Fruit fly (Drosophila melanogaster): ENCODE data around the gene dysf.
A peak's percentile ranks its signal among the peaks of the same experiment; 100 is the strongest.

dysf gene

DNA sequence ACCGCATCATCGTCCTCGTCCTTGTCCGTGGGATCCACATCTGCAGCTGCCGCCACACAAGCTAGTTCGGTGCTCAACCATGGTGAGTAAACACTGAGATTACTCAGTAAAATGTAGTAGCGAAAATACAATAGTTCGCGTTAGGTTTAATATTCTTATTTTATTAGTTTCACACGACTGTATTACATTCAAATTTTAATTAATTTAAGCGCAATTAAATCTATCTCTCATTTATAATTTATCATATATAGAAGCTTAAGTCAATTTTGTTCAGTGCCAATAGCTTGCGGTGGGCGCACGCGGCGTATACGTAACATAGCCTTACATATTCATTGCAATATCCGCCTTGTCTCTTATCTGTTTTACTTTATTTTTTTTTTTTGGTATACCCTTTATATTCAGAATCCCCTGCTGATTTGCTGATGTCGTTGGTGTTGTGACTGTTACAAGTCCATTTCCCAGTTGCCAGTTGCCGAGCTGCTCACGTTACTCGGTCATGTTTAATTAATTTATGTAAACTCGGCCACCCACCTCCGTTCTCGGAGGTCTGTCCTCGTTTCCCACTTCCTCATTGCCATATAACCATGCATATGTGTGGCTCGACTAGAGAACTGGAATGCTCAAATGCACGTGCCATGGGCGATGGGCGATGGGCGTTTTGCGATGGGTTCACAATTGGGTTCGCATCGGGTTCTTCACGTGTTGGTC lies 26.2 kb upstream of the dysf start:
- TF ChIP-seq h (GFP tag; optimal IDR thresholded peaks at IDR 0.05) (no peak), Myc (optimal IDR thresholded peaks at IDR 0.05) (no peak), CG9705 (GFP tag; optimal IDR thresholded peaks at IDR 0.05) (no peak), Jra (GFP tag; optimal IDR thresholded peaks at IDR 0.05) (no peak), Dif (GFP tag; optimal IDR thresholded peaks at IDR 0.05; ENCODE audit: partially characterized antibody) (no peak), jim (GFP tag; optimal IDR thresholded peaks at IDR 0.05) (no peak), woc (GFP tag; optimal IDR thresholded peaks at IDR 0.05) (no peak), Mio (GFP tag; optimal IDR thresholded peaks at IDR 0.05) (no peak), Hr83 (GFP tag; optimal IDR thresholded peaks at IDR 0.05; ENCODE audit: poor library complexity, severe bottlenecking) (no peak), psq (GFP tag; optimal IDR thresholded peaks at IDR 0.05) (no peak)

- TF ChIP-seq Dfd (GFP tag; optimal IDR thresholded peaks at IDR 0.05) (no peak), psq (GFP tag; optimal IDR thresholded peaks at IDR 0.05) (no peak), h (GFP tag; optimal IDR thresholded peaks at IDR 0.05) (no peak), Myc (optimal IDR thresholded peaks at IDR 0.05) (no peak), HLH106 (tag; optimal IDR thresholded peaks at IDR 0.05) (no peak)
Measured at dm6 chr3R:26122896-26123295, 24.4 kb upstream of the dysf start.

- TF ChIP-seq Hr83 (GFP tag; optimal IDR thresholded peaks at IDR 0.05; ENCODE audit: poor library complexity, severe bottlenecking), result no peak
- TF ChIP-seq tai (GFP tag; optimal IDR thresholded peaks at IDR 0.05), result no peak
- no peak for TF ChIP-seq brk (GFP tag; optimal IDR thresholded peaks at IDR 0.05)
- TF ChIP-seq OdsH (GFP tag; optimal IDR thresholded peaks at IDR 0.05), result peak; percentile 8
- peak; percentile 20 for TF ChIP-seq sv (GFP tag; optimal IDR thresholded peaks at IDR 0.05)
- no peak for TF ChIP-seq Dfd (GFP tag; optimal IDR thresholded peaks at IDR 0.05)
- peak in 1 of 2 experiments; percentile 44 for TF ChIP-seq foxo (GFP tag; optimal IDR thresholded peaks at IDR 0.05)
- peak; percentile 57 for TF ChIP-seq rgr (GFP tag; optimal IDR thresholded peaks at IDR 0.05)
- no peak for TF ChIP-seq dmrt93B (GFP tag; optimal IDR thresholded peaks at IDR 0.05)
- TF ChIP-seq Dif (GFP tag; optimal IDR thresholded peaks at IDR 0.05; ENCODE audit: partially characterized antibody), result no peak
- TF ChIP-seq Myc (optimal IDR thresholded peaks at IDR 0.05), result no peak
- peak; percentile 18 for TF ChIP-seq Hnf4 (GFP tag; optimal IDR thresholded peaks at IDR 0.05)
- peak; percentile 56 for TF ChIP-seq ey (GFP tag; optimal IDR thresholded peaks at IDR 0.05)
- peak; percentile 47 for TF ChIP-seq br (GFP tag; optimal IDR thresholded peaks at IDR 0.05)
- peak; percentile 5 for TF ChIP-seq psq (GFP tag; optimal IDR thresholded peaks at IDR 0.05)
Measured at dm6 chr3R:26121785-26122184, 23.3 kb upstream of the dysf start.

- no peak for TF ChIP-seq Sp1 (GFP tag; optimal IDR thresholded peaks at IDR 0.05)
- peak in 1 of 2 experiments; percentile 7 for TF ChIP-seq foxo (GFP tag; optimal IDR thresholded peaks at IDR 0.05)
Measured at dm6 chr3R:26121108-26121507, 22.6 kb upstream of the dysf start.

DNA sequence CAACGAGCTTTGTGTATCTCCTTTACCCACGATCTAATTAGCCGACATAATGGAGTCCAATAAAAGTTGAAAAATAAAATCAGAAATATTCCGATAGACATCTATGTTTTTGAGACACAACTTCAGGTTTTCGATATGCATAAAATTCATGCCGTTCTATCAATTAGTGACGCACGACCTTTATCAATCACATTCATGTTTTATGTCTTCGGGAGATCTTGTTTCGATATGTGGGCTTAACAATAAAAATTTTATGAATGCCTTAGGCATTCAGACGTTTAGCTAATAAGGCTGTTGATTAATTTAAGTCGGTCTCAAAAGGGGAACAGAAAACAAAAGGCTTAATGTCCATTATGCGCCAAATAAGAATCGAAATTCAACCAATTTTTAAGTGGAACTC lies 21.5 kb upstream of the dysf start:
- TF ChIP-seq OdsH (GFP tag; optimal IDR thresholded peaks at IDR 0.05) (no peak), pan (optimal IDR thresholded peaks at IDR 0.05) (no peak), br (GFP tag; optimal IDR thresholded peaks at IDR 0.05) (no peak), tai (GFP tag; optimal IDR thresholded peaks at IDR 0.05) (no peak), Dfd (GFP tag; optimal IDR thresholded peaks at IDR 0.05) (no peak)

DNA sequence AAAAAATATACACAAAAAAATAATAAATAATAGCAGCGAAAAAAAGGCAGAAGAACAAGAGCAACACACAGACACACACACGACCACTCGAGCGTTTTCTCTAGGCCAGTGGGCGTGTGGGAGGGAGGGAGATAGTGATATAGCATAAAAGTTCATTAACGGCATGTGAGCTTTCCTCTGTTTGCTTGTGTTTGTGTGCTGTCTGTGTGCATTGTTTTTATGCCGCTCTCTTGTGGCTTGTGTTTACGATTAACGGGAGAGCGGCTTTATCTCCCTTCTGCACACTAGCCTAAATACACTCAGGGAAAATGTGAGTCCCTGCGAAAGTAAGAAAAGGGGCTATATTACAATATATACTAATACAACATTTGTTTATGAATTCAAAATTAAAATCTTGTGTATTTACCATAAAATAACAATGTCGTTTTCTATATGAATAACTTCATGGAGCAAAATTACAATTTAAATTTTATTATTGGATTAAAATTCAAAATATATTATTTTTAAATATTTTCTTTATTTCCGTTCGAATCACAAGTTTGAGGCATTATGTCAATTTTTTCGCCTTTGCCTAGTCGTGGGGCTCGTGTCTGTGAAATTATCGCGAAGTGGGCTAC lies 19.1 kb upstream of the dysf start:
- TF ChIP-seq N (GFP tag; optimal IDR thresholded peaks at IDR 0.05) (peak; percentile 41), Myc (optimal IDR thresholded peaks at IDR 0.05) (no peak), Sp1 (GFP tag; optimal IDR thresholded peaks at IDR 0.05) (peak; percentile 55), h (GFP tag; optimal IDR thresholded peaks at IDR 0.05) (peak; percentile 29), sage (GFP tag; optimal IDR thresholded peaks at IDR 0.05) (no peak), CrebA (GFP tag; optimal IDR thresholded peaks at IDR 0.05; ENCODE audit: borderline replicate concordance) (peak; percentile 4), br (GFP tag; optimal IDR thresholded peaks at IDR 0.05) (peak; percentile 9), Hr83 (GFP tag; optimal IDR thresholded peaks at IDR 0.05; ENCODE audit: poor library complexity, severe bottlenecking) (peak; percentile 43), Rel (GFP tag; optimal IDR thresholded peaks at IDR 0.05) (peak; percentile 20), Rel (tag; optimal IDR thresholded peaks at IDR 0.05) (peak; percentile 37), foxo (GFP tag; optimal IDR thresholded peaks at IDR 0.05) (peak in 1 of 2 experiments; percentile 33)
